Worm (Caenorhabditis elegans) whole organism, late embryonic: ENCODE results near the gene fubl-3.
A peak's percentile ranks its signal among the peaks of the same experiment; 100 is the strongest.

Experiments
- C08G9.2 ChIP-seq: sonication (generic microtip); optimal IDR thresholded peaks from 2 replicates; lab custom pipeline; 2016; ENCODE audit warnings: mild to moderate bottlenecking, missing genetic modification characterization, moderate library complexity, missing compliant biosample characterization
- K02D7.2 ChIP-seq: sonication (generic microtip); optimal IDR thresholded peaks from 2 replicates; lab custom pipeline; 2017; ENCODE audit warnings: mild to moderate bottlenecking, missing genetic modification characterization, missing compliant biosample characterization
- Y22D7AL.16 ChIP-seq: sonication (generic microtip); optimal IDR thresholded peaks from 2 replicates; lab custom pipeline; 2016; ENCODE audit warnings: missing genetic modification characterization, missing compliant biosample characterization
- ceh-14 ChIP-seq: sonication (generic microtip); optimal IDR thresholded peaks from 2 replicates; lab custom pipeline; 2016; ENCODE audit warnings: missing genotype, missing genetic modification characterization, missing compliant biosample characterization
- ceh-18 ChIP-seq: sonication (generic microtip); optimal IDR thresholded peaks from 2 replicates; lab custom pipeline; 2016; ENCODE audit warnings: missing genetic modification characterization, missing compliant biosample characterization
- ceh-19 ChIP-seq: fragments of 200-800 bp; sonication (Bioruptor generic); optimal IDR thresholded peaks from 2 replicates; lab custom pipeline; 2018; ENCODE audit warnings: mild to moderate bottlenecking, missing genetic modification characterization, missing compliant biosample characterization
- ceh-22 ChIP-seq: sonication (generic microtip); optimal IDR thresholded peaks from 2 replicates; lab custom pipeline; 2017; ENCODE audit warnings: missing biosample characterization, missing genetic modification characterization
- ceh-34 ChIP-seq: sonication (generic microtip); optimal IDR thresholded peaks from 2 replicates; lab custom pipeline; 2016; ENCODE audit warnings: mild to moderate bottlenecking, missing genetic modification characterization, missing compliant biosample characterization
- ceh-48 ChIP-seq: sonication (generic microtip); optimal IDR thresholded peaks from 2 replicates; lab custom pipeline; 2016; ENCODE audit warnings: missing genetic modification characterization, inconsistent platforms, missing compliant biosample characterization
- ceh-9 ChIP-seq: sonication (generic microtip); optimal IDR thresholded peaks from 2 replicates; lab custom pipeline; 2016; ENCODE audit warnings: mild to moderate bottlenecking, missing genetic modification characterization, inconsistent platforms, missing compliant biosample characterization
- che-1 ChIP-seq: sonication (generic microtip); optimal IDR thresholded peaks from 2 replicates; lab custom pipeline; 2016; ENCODE audit warnings: mild to moderate bottlenecking, missing genetic modification characterization, missing compliant biosample characterization
- dmd-4 ChIP-seq: sonication (generic microtip); optimal IDR thresholded peaks from 2 replicates; lab custom pipeline; 2016; ENCODE audit warnings: borderline replicate concordance, missing genetic modification characterization, missing compliant biosample characterization
- elt-2 ChIP-seq: sonication (generic microtip); optimal IDR thresholded peaks from 2 replicates; lab custom pipeline; 2016; ENCODE audit warnings: missing genetic modification reagents, missing genetic modification characterization, missing compliant biosample characterization
- ets-4 ChIP-seq: sonication (generic microtip); optimal IDR thresholded peaks from 2 replicates; lab custom pipeline; 2016; ENCODE audit warnings: missing genetic modification characterization, missing compliant biosample characterization
- fkh-10 ChIP-seq: fragments of 150-350 bp; optimal IDR thresholded peaks from 2 replicates; lab custom pipeline; 2014; ENCODE audit warnings: missing biosample characterization, missing genetic modification reagents, missing genetic modification characterization
- fkh-6 ChIP-seq: sonication (generic microtip); optimal IDR thresholded peaks from 2 replicates; lab custom pipeline; 2016; ENCODE audit warnings: missing genetic modification characterization, missing compliant biosample characterization
- gmeb-2 ChIP-seq: sonication (generic microtip); optimal IDR thresholded peaks from 2 replicates; lab custom pipeline; 2016; ENCODE audit warnings: missing genetic modification characterization, inconsistent platforms, missing compliant biosample characterization
- hlh-15 ChIP-seq: sonication (generic microtip); optimal IDR thresholded peaks from 2 replicates; lab custom pipeline; 2016; ENCODE audit warnings: missing genetic modification characterization, missing compliant biosample characterization
- hlh-6 ChIP-seq: sonication (generic microtip); optimal IDR thresholded peaks from 2 replicates; lab custom pipeline; 2016; ENCODE audit warnings: missing genotype, missing genetic modification characterization, missing compliant biosample characterization
- hlh-8 ChIP-seq: sonication (generic microtip); optimal IDR thresholded peaks from 2 replicates; lab custom pipeline; 2016; ENCODE audit warnings: missing genotype, missing genetic modification characterization, missing compliant biosample characterization
- lin-11 ChIP-seq: fragments of 200-800 bp; sonication (Bioruptor generic); optimal IDR thresholded peaks from 2 replicates; lab custom pipeline; 2018; ENCODE audit warnings: mild to moderate bottlenecking, missing genetic modification characterization, missing compliant biosample characterization
- madf-2 ChIP-seq: sonication (generic microtip); optimal IDR thresholded peaks from 2 replicates; lab custom pipeline; 2017; ENCODE audit warnings: missing genetic modification characterization, missing compliant biosample characterization
- mec-3 ChIP-seq: sonication (generic microtip); optimal IDR thresholded peaks from 2 replicates; lab custom pipeline; 2016; ENCODE audit warnings: borderline replicate concordance, missing genetic modification characterization, missing compliant biosample characterization
- nfya-1 ChIP-seq: sonication (generic microtip); optimal IDR thresholded peaks from 2 replicates; lab custom pipeline; 2017; ENCODE audit warnings: missing genetic modification characterization, mild to moderate bottlenecking, missing compliant biosample characterization, antibody characterized with exemption, moderate library complexity
- nhr-11 ChIP-seq: fragments of 150-350 bp; optimal IDR thresholded peaks from 2 replicates; lab custom pipeline; 2014; ENCODE audit warnings: missing biosample characterization, missing genetic modification characterization
- npax-4 ChIP-seq: sonication (generic microtip); optimal IDR thresholded peaks from 2 replicates; lab custom pipeline; 2016; ENCODE audit warnings: missing genetic modification characterization, missing compliant biosample characterization
- pat-9 ChIP-seq: fragments of 200-800 bp; sonication (Bioruptor generic); optimal IDR thresholded peaks from 2 replicates; lab custom pipeline; 2018; ENCODE audit warnings: mild to moderate bottlenecking, missing genetic modification characterization, moderate library complexity, missing compliant biosample characterization
- pax-1 ChIP-seq: fragments of 150-350 bp; optimal IDR thresholded peaks from 2 replicates; lab custom pipeline; 2014; ENCODE audit warnings: missing biosample characterization, missing genetic modification characterization
- pha-2 ChIP-seq: sonication (generic microtip); optimal IDR thresholded peaks from 2 replicates; lab custom pipeline; 2017; ENCODE audit warnings: mild to moderate bottlenecking, missing genetic modification characterization, missing compliant biosample characterization
- pha-4 ChIP-seq: fragments of 150-350 bp; optimal IDR thresholded peaks from 2 replicates; lab custom pipeline; 2018; ENCODE audit warnings: missing biosample characterization, missing genetic modification reagents, missing genetic modification characterization
- pqm-1 ChIP-seq: sonication (generic microtip); optimal IDR thresholded peaks from 2 replicates; lab custom pipeline; 2016; ENCODE audit warnings: missing genetic modification characterization, missing compliant biosample characterization
- rnt-1 ChIP-seq: sonication (generic microtip); optimal IDR thresholded peaks from 2 replicates; lab custom pipeline; 2016; ENCODE audit warnings: missing genetic modification characterization, missing compliant biosample characterization
- sdc-2 ChIP-seq: sonication (generic microtip); optimal IDR thresholded peaks from 2 replicates; lab custom pipeline; 2016; ENCODE audit warnings: missing genotype, missing genetic modification characterization, missing compliant biosample characterization
- sox-2 ChIP-seq: fragments of 200-800 bp; sonication (Bioruptor generic); IDR thresholded peaks from 2 replicates; pipeline ENCODE4 v1.3.6; 2022; ENCODE audit warnings: missing genetic modification reagents, missing genetic modification characterization, missing compliant biosample characterization
- syd-9 ChIP-seq: sonication (generic microtip); optimal IDR thresholded peaks from 2 replicates; lab custom pipeline; 2016; ENCODE audit warnings: mild to moderate bottlenecking, missing genetic modification characterization, moderate library complexity, missing compliant biosample characterization
- tbx-2 ChIP-seq: sonication (generic microtip); optimal IDR thresholded peaks from 2 replicates; lab custom pipeline; 2016; ENCODE audit warnings: missing genetic modification characterization, missing compliant biosample characterization
- ttx-3 ChIP-seq: sonication (generic microtip); optimal IDR thresholded peaks from 2 replicates; lab custom pipeline; 2016; ENCODE audit warnings: missing genetic modification reagents, missing genetic modification characterization, missing compliant biosample characterization
- unc-42 ChIP-seq: sonication (generic microtip); optimal IDR thresholded peaks from 2 replicates; lab custom pipeline; 2016; ENCODE audit warnings: missing genotype, missing genetic modification characterization, missing compliant biosample characterization
- zip-5 ChIP-seq: sonication (generic microtip); optimal IDR thresholded peaks from 2 replicates; lab custom pipeline; 2016; ENCODE audit warnings: missing genetic modification characterization, missing compliant biosample characterization

The fubl-3 gene

DNA sequence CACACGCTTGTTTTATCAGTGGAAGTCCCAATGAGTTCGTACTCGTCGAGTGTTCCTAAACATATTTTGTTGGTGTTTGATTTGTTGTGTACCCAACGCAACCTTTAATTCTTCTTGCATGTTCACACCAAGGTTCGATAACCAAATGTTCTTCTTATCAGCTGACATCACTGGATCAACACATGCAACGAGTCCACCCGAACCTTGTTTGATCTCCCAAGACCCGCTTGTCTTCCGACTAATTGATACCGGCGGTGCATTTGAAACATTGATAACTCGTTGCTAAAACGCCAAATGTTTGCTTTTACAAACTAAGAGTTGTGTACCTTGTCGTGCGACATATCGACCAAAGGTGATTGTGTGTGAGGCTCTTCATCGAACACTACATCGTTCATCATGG, 37.5 kb downstream of the fubl-3 start:
- TF ChIP-seq lin-11 (tag; lab: Kevin White, UChicago) (no peak), hlh-6 (tag; lab: Kevin White, UChicago) (no peak), Y22D7AL.16 (no peak), ceh-9 (tag; lab: Kevin White, UChicago) (no peak), sdc-2 (no peak), dmd-4 (tag; lab: Kevin White, UChicago) (no peak), elt-2 (tag; lab: Kevin White, UChicago) (peak; percentile 73)

DNA sequence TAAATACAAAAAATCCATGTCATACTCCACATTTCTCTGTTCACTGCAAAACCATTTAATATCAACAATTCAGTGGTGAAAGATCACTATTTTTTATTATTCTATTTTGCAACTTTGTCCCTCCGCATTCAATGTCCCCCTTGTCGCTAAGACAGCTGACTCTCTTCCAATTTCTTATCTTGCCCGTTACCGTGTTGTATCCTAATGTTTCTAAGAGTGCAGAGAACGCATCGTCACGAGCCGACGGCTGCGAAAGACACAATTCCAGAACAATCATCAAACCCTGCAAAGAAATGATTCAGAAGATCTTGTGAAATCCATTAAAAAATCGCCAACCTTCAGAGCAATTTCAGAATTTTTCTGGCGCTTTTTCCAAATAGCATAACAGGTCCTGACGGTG, 38.7 kb downstream of the fubl-3 start:
- TF ChIP-seq ceh-34 (tag; lab: Kevin White, UChicago) = no peak
- no peak for TF ChIP-seq ceh-48 (tag; lab: Kevin White, UChicago)
- no peak for TF ChIP-seq fkh-6 (tag; lab: Kevin White, UChicago)
- TF ChIP-seq mec-3 (tag; lab: Kevin White, UChicago) = no peak
- no peak for TF ChIP-seq ets-4 (tag; lab: Kevin White, UChicago)
- no peak for TF ChIP-seq ttx-3 (tag; lab: Kevin White, UChicago)
- no peak for TF ChIP-seq C08G9.2 (tag; lab: Kevin White, UChicago)
- TF ChIP-seq gmeb-2 (tag; lab: Kevin White, UChicago) = no peak
- no peak for TF ChIP-seq pha-4 (tag; lab: Kevin White, UChicago)
- no peak for TF ChIP-seq pha-2
- TF ChIP-seq che-1 (tag; lab: Kevin White, UChicago) = no peak

DNA sequence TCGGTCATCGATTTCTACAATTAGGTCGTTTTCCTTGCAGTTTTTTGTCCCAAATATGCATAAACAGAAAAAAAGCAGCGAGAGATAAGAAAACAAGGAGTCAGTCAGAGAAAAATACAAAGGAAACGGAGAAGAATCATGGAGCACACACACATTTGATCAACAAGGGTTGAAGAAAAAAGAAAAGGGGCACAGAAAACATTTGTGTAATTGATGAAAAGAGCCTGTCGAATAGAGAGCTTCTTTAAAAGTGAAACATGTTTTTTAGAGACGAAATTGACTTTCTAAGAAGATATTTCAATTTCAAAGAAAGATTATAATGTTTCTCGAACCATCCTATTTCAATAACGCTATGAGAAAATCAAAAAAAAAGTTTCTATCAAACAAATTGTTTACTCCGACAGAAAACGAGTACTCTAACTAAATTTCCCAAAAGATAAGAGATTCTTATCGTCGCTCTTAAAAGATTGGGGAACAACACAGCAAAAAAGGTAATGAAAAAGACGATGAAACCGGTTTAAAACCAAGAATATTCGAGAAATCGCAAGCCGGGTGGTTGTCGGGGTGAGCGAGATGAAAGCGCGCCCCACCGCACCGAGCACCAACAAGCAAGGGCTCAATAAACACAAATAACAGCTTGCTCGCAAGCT, 40.4 kb downstream of the fubl-3 start, which contains the start of gene tps-1:
Gene tps-1, minus strand, starts transcription at position 14 of the 650 bp plus-strand sequence.
- TF ChIP-seq elt-2 (tag; lab: Kevin White, UChicago) (peak; percentile 3), pqm-1 (no peak)

ce11 chrX:17475974-17476373, 41.7 kb downstream of the fubl-3 start:
- no peak for TF ChIP-seq ceh-22 (tag; lab: Kevin White, UChicago)
- TF ChIP-seq elt-2 (tag; lab: Kevin White, UChicago) = peak; percentile 72
- TF ChIP-seq unc-42 = no peak
- no peak for TF ChIP-seq K02D7.2 (tag; lab: Kevin White, UChicago)

DNA sequence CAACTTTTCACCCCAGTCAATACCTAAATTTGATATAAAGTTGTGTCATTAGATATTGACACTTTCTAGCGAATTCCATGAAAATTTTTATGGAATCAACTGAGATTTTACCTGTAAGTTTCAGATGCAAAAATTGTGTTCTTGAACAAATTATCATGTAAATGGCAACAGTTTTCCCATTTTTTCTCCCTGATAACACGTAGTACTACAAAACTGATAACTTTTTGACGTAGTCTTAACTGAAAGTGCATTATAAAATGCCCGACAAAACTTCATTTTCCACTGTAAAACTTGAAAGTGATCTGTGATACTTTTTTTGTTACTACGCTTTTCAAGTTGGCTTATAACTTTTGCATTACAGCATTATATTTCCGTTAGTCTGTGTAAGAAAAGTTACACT, 44.4 kb downstream of the fubl-3 start:
- no peak for TF ChIP-seq fkh-10
- peak; percentile 18 for TF ChIP-seq elt-2 (tag; lab: Kevin White, UChicago)

ce11 chrX:17479694-17480574, 45.7 kb downstream of the fubl-3 start:
- TF ChIP-seq pha-2 (peak; percentile 23), sox-2 (GFP tag; lab: Robert Waterston, UW) (peak; percentile 69), fkh-6 (tag; lab: Kevin White, UChicago) (no peak), ceh-18 (tag; lab: Kevin White, UChicago) (peak; percentile 97), npax-4 (tag; lab: Kevin White, UChicago) (no peak), ceh-34 (tag; lab: Kevin White, UChicago) (peak; percentile 91), hlh-6 (tag; lab: Kevin White, UChicago) (no peak), nfya-1 (tag; lab: Kevin White, UChicago) (peak; percentile 81), hlh-15 (tag; lab: Kevin White, UChicago) (no peak), madf-2 (tag; lab: Kevin White, UChicago) (no peak), ceh-14 (tag; lab: Kevin White, UChicago) (peak; percentile 85), hlh-8 (tag; lab: Kevin White, UChicago) (peak; percentile 38), mec-3 (tag; lab: Kevin White, UChicago) (no peak), zip-5 (no peak), lin-11 (tag; lab: Kevin White, UChicago) (no peak), ceh-19 (GFP tag; lab: Kevin White, UChicago) (no peak), pax-1 (tag; lab: Kevin White, UChicago) (no peak), pat-9 (tag; lab: Kevin White, UChicago) (peak; percentile 2), nhr-11 (tag; lab: Kevin White, UChicago) (no peak), syd-9 (tag; lab: Kevin White, UChicago) (peak; percentile 60), elt-2 (tag; lab: Kevin White, UChicago) (no peak), fkh-10 (no peak), tbx-2 (peak; percentile 57), rnt-1 (tag; lab: Kevin White, UChicago) (peak; percentile 92), ceh-48 (tag; lab: Kevin White, UChicago) (peak; percentile 39)
